Fruit fly (Drosophila melanogaster): ENCODE results near the gene Rab9.

DNA sequence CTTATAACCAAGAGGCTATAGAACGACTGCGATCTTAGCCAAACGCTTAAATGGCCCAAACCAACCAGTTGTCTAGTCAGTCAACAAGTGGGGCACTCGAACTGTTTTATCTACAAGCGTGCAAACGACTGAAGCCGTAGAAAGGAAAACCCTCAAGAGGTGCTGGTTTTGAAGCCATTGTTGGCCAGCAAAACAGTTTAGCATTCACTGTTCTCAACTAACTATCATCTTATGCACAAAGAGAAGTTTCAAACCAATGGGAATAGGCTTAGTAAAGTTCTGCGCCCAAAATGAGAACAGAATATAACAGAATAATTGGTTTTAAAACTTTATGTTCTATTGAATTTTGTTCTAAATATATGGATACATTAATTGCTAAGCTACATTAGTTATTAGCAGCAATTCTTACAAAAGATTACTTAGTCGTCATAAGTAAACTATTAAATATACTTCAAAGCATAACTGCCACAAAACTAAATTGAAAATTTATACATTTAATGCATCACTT lies 38.6 kb upstream of the Rab9 start, which contains the start of gene CG31798:
- no peak for TF ChIP-seq Ets98B (GFP tag; IDR thresholded peaks at IDR 0.05)
- TF ChIP-seq EcR (GFP tag; optimal IDR thresholded peaks at IDR 0.05), result no peak
- TF ChIP-seq CG10348 (GFP tag; IDR thresholded peaks at IDR 0.05), result no peak
- TF ChIP-seq CG17806 (tag; optimal IDR thresholded peaks at IDR 0.05), result no peak
- no peak for TF ChIP-seq Pif1A (GFP tag; optimal IDR thresholded peaks at IDR 0.05)
- peak; percentile 65 for TF ChIP-seq gl (tag; optimal IDR thresholded peaks at IDR 0.05)
- no peak for TF ChIP-seq CG32121 (GFP tag; IDR thresholded peaks at IDR 0.05)

Data from whole organism, pupa.